Worm (Caenorhabditis elegans): ENCODE results near the gene F57G12.2.

The F57G12.2 gene

DNA sequence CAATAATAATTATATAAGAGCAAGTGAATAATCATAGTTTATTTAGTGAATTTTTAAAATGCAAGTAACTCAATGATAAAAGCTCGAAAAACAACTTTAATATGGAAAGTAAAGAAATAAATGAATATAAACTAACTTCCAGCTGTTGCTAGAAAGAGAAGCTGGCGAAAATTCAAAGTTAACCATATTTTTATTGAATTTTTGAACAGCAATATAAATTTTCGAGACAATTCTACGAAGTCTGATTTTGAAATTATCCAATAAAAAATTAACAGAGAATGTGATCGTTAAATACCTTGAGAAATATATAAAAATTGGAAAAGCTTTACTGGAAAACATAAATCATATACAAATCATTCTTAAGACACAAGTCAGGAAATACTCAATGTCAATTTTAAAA, 26.7 kb upstream of the F57G12.2 start:
- no peak for TF ChIP-seq fos-1 (tag; optimal IDR thresholded peaks at IDR 0.05)
- TF ChIP-seq ztf-11 (tag; optimal IDR thresholded peaks at IDR 0.05), result no peak
- TF ChIP-seq nhr-129 (tag; optimal IDR thresholded peaks at IDR 0.05), result no peak
- no peak for TF ChIP-seq ztf-1 (GFP tag; conservative IDR thresholded peaks at IDR 0.05)
- no peak for TF ChIP-seq peb-1 (tag; optimal IDR thresholded peaks at IDR 0.05)
- TF ChIP-seq ama-1 (optimal IDR thresholded peaks at IDR 0.05), result no peak
- TF ChIP-seq R02D3.7 (tag; optimal IDR thresholded peaks at IDR 0.05), result no peak
- no peak for TF ChIP-seq elt-1 (tag; optimal IDR thresholded peaks at IDR 0.05)
- no peak for TF ChIP-seq lin-39 (tag; optimal IDR thresholded peaks at IDR 0.05)
- TF ChIP-seq F13H6.1 (tag; optimal IDR thresholded peaks at IDR 0.05), result no peak
- TF ChIP-seq mab-5 (tag; optimal IDR thresholded peaks at IDR 0.05), result no peak
- no peak for TF ChIP-seq dmd-4 (tag; optimal IDR thresholded peaks at IDR 0.05)
- no peak for TF ChIP-seq mdl-1 (tag; optimal IDR thresholded peaks at IDR 0.05)
- TF ChIP-seq nhr-6 (tag; optimal IDR thresholded peaks at IDR 0.05), result no peak
- TF ChIP-seq ZK546.5 (tag; optimal IDR thresholded peaks at IDR 0.05), result no peak

DNA sequence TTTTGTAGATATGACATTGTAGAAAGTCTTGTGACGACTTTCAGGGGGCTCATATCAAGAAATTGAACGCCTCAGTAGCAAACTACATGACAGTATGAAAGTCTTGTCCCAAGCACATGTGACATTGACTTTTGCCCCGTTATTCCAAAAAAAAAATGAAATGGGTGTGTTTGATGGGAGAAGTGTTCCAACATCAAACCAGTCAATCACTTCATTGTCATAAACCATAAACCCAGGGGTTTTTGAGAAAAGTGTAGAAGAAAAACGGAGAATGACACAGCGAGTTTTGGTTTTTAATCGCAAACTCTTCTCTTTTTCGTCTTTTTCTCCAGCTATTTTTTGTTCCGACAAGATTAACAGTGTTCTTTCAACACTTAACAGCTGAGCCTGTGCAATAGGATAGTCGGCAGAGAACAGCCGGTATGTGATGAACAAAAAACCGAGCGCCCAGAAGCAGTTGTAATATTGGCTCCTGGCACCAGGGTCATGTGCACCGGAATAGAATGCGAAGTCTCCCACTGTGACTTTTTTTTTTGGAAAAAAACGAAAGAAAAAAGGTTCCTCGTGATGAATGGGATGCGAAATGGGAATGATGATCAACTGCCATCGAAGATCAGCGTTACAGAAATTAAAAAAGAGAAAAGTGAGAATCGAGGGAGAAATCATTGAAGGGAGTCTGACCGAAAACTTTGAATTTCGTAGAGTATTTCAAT, 26.2 kb upstream of the F57G12.2 start:
- TF ChIP-seq lsy-2 (tag; optimal IDR thresholded peaks at IDR 0.05), result peak in 1 of 2 experiments; percentile 15
- no peak for TF ChIP-seq unc-55 (GFP tag; optimal IDR thresholded peaks at IDR 0.05)
- TF ChIP-seq sem-4 (tag; optimal IDR thresholded peaks at IDR 0.05), result no peak
- no peak for TF ChIP-seq fos-1 (tag; optimal IDR thresholded peaks at IDR 0.05)
- TF ChIP-seq lin-11 (tag; optimal IDR thresholded peaks at IDR 0.05), result no peak
- TF ChIP-seq ama-1 (optimal IDR thresholded peaks at IDR 0.05), result no peak
- no peak for TF ChIP-seq C34F6.9 (tag; optimal IDR thresholded peaks at IDR 0.05)
- no peak for TF ChIP-seq nhr-11 (tag; optimal IDR thresholded peaks at IDR 0.05)
- TF ChIP-seq dmd-4 (tag; optimal IDR thresholded peaks at IDR 0.05), result no peak
- no peak for TF ChIP-seq ZK546.5 (tag; optimal IDR thresholded peaks at IDR 0.05)
- TF ChIP-seq alr-1 (tag; optimal IDR thresholded peaks at IDR 0.05), result no peak
- TF ChIP-seq sma-9 (GFP tag; optimal IDR thresholded peaks at IDR 0.05), result peak; percentile 61
- TF ChIP-seq sma-9 (tag; optimal IDR thresholded peaks at IDR 0.05), result no peak
- no peak for TF ChIP-seq nhr-21 (tag; optimal IDR thresholded peaks at IDR 0.05)
- no peak for TF ChIP-seq ceh-82 (tag; optimal IDR thresholded peaks at IDR 0.05)
- no peak for TF ChIP-seq F13H6.1 (tag; optimal IDR thresholded peaks at IDR 0.05)
- TF ChIP-seq nhr-6 (tag; optimal IDR thresholded peaks at IDR 0.05), result no peak
- TF ChIP-seq sma-3 (GFP tag; optimal IDR thresholded peaks at IDR 0.05), result no peak

DNA sequence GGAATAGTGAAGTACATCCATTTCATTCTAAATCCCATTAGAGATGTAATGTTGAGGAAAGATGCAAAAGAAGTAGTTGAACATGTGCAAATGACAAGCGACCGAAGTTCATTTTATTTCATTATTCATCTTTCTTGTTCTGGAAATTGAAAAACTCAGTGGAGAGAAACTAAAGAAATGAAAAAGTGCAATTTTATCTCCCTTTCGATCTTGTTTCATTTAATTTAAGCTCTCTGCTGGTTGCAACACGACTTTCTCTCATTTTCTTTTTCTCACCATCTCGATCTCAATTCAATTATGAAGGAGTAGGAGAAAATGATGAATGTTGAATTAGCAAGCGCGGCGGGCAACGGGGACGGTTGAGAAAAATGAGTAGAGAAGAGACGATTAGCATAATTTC, 24.5 kb upstream of the F57G12.2 start:
- TF ChIP-seq sma-9 (GFP tag; optimal IDR thresholded peaks at IDR 0.05) (peak; percentile 26), sma-9 (tag; optimal IDR thresholded peaks at IDR 0.05) (no peak), fos-1 (tag; optimal IDR thresholded peaks at IDR 0.05) (no peak), ama-1 (optimal IDR thresholded peaks at IDR 0.05) (no peak), C34F6.9 (tag; optimal IDR thresholded peaks at IDR 0.05) (peak; percentile 31), snpc-4 (tag; optimal IDR thresholded peaks at IDR 0.05) (no peak), nhr-10 (tag; optimal IDR thresholded peaks at IDR 0.05) (no peak), mdl-1 (tag; optimal IDR thresholded peaks at IDR 0.05) (no peak), alr-1 (tag; optimal IDR thresholded peaks at IDR 0.05) (no peak), unc-62 (GFP tag; optimal IDR thresholded peaks at IDR 0.05) (no peak), ztf-4 (tag; optimal IDR thresholded peaks at IDR 0.05) (no peak), nhr-12 (tag; optimal IDR thresholded peaks at IDR 0.05) (no peak), Y55F3AM.14 (GFP tag; optimal IDR thresholded peaks at IDR 0.05) (no peak), nhr-25 (tag; optimal IDR thresholded peaks at IDR 0.05) (no peak), egl-27 (tag; optimal IDR thresholded peaks at IDR 0.05) (peak; percentile 19), sem-4 (tag; optimal IDR thresholded peaks at IDR 0.05) (peak; percentile 60), ceh-82 (tag; optimal IDR thresholded peaks at IDR 0.05) (no peak), aly-2 (tag; optimal IDR thresholded peaks at IDR 0.05) (no peak), zag-1 (tag; optimal IDR thresholded peaks at IDR 0.05) (no peak), nhr-129 (tag; optimal IDR thresholded peaks at IDR 0.05) (peak; percentile 1), nhr-77 (tag; optimal IDR thresholded peaks at IDR 0.05) (no peak), ZK546.5 (tag; optimal IDR thresholded peaks at IDR 0.05) (no peak), ztf-11 (tag; optimal IDR thresholded peaks at IDR 0.05) (no peak), crh-2 (tag; optimal IDR thresholded peaks at IDR 0.05) (peak; percentile 36), unc-55 (GFP tag; optimal IDR thresholded peaks at IDR 0.05) (peak; percentile 58), ceh-16 (tag; optimal IDR thresholded peaks at IDR 0.05) (no peak), dmd-4 (tag; optimal IDR thresholded peaks at IDR 0.05) (no peak), mbf-1 (tag; optimal IDR thresholded peaks at IDR 0.05) (no peak), elt-3 (tag; optimal IDR thresholded peaks at IDR 0.05) (no peak), lsy-2 (tag; optimal IDR thresholded peaks at IDR 0.05) (peak in 1 of 2 experiments; percentile 42), peb-1 (tag; optimal IDR thresholded peaks at IDR 0.05) (no peak), lin-11 (tag; optimal IDR thresholded peaks at IDR 0.05) (no peak), R02D3.7 (tag; optimal IDR thresholded peaks at IDR 0.05) (no peak), nhr-11 (tag; optimal IDR thresholded peaks at IDR 0.05) (no peak), nhr-23 (tag; optimal IDR thresholded peaks at IDR 0.05) (no peak), ztf-1 (GFP tag; conservative IDR thresholded peaks at IDR 0.05) (no peak), skn-1 (tag; optimal IDR thresholded peaks at IDR 0.05) (no peak)

Data from whole organism, L2 larva.